Worm (Caenorhabditis elegans) whole organism, L4 larva: ENCODE data around the gene fbxc-25.
"Not testable (repeated sequence)": the region's sequence is repeated elsewhere in the genome, so short reads cannot be mapped to it uniquely, and the experiment has no call there.

Source experiments
- D1046.2 ChIP-seq: fragments of 200-800 bp; sonication (Bioruptor generic); IDR thresholded peaks from 2 replicates; pipeline ENCODE4 v1.3.6; 2022; ENCODE audit warnings: missing genetic modification characterization, missing compliant biosample characterization
- F49E8.2 ChIP-seq: sonication (generic microtip); optimal IDR thresholded peaks from 2 replicates; lab custom pipeline; 2016; ENCODE audit warnings: missing compliant biosample characterization, mild to moderate bottlenecking, missing genetic modification characterization, borderline replicate concordance
- Y5F2A.4 ChIP-seq: fragments of 200-800 bp; sonication (Bioruptor generic); optimal IDR thresholded peaks from 2 replicates; lab custom pipeline; 2018; ENCODE audit warnings: mild to moderate bottlenecking, missing genetic modification characterization, missing compliant biosample characterization
- gei-8 ChIP-seq: fragments of 200-800 bp; sonication (Bioruptor generic); optimal IDR thresholded peaks from 2 replicates; lab custom pipeline; 2018; ENCODE audit warnings: mild to moderate bottlenecking, missing genetic modification characterization, missing compliant biosample characterization
- mxl-3 ChIP-seq: fragments of 200-800 bp; sonication (Bioruptor generic); optimal IDR thresholded peaks from 2 replicates; lab custom pipeline; 2018; ENCODE audit warnings: mild to moderate bottlenecking, missing genetic modification characterization, missing compliant biosample characterization
- nhr-11 ChIP-seq: fragments of 150-350 bp; optimal IDR thresholded peaks from 2 replicates; lab custom pipeline; 2014; ENCODE audit warnings: missing biosample characterization, missing genetic modification characterization
- nhr-28 ChIP-seq: fragments of 150-350 bp; optimal IDR thresholded peaks from 2 replicates; lab custom pipeline; 2014; ENCODE audit warnings: missing biosample characterization, missing genetic modification characterization
- pha-4 ChIP-seq, 2 experiments: fragments of 150-350 bp in 1 of 2; fragments of 200-800 bp in 1 of 2; sonication (Bioruptor generic) in 1 of 2; IDR thresholded peaks in 1 of 2; optimal IDR thresholded peaks in 1 of 2; 2 replicates each; pipeline versions ENCODE4 v1.3.6 to Lab custom; 2014 to 2022; ENCODE audit warnings: missing genetic modification characterization in 2 of 2, missing genetic modification reagents in 2 of 2, missing biosample characterization in 1 of 2, missing compliant biosample characterization in 1 of 2
- set-16 ChIP-seq: fragments of 200-800 bp; sonication (Bioruptor generic); IDR thresholded peaks from 2 replicates; pipeline ENCODE4 v1.3.6; 2022; ENCODE audit warnings: missing genetic modification reagents, missing genetic modification characterization, missing compliant biosample characterization
- snpc-4 ChIP-seq: fragments of 150-350 bp; optimal IDR thresholded peaks from 2 replicates; lab custom pipeline; 2014; ENCODE audit warnings: missing biosample characterization, missing genetic modification characterization
- ztf-11 ChIP-seq: fragments of 150-350 bp; optimal IDR thresholded peaks from 2 replicates; lab custom pipeline; 2014; ENCODE audit warnings: missing biosample characterization, missing genetic modification characterization

The fbxc-25 gene

DNA sequence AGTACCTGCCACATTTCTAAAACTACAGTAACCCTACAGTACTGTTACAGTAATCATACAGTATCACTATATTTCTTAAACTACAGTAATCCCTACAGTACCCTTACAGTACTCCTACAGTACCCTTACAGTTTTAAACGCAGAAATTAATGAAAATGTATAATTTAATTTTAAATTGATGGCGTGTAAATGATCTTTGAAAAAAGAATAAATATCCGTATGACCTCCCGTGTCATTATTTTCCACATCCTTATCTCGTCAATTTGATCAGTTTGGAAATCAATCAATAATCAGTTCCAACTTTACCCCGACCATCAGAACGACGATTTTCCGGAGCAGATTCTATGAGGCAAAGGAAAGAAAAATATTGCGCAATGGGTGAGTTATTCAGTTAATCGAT is 41.2 kb downstream of the fbxc-25 start, which contains the start of gene K09F6.3:
Gene K09F6.3 (plus strand): TSS at position 301 of the 400 bp plus-strand sequence.
- not testable (repeated sequence) for TF ChIP-seq pha-4 (GFP tag; IDR thresholded peaks at IDR 0.05; lab: Robert Waterston, UW); pha-4 (tag; optimal IDR thresholded peaks at IDR 0.05; lab: Kevin White, UChicago); ztf-11 (tag; lab: Kevin White, UChicago); nhr-28 (tag; lab: Kevin White, UChicago)

DNA sequence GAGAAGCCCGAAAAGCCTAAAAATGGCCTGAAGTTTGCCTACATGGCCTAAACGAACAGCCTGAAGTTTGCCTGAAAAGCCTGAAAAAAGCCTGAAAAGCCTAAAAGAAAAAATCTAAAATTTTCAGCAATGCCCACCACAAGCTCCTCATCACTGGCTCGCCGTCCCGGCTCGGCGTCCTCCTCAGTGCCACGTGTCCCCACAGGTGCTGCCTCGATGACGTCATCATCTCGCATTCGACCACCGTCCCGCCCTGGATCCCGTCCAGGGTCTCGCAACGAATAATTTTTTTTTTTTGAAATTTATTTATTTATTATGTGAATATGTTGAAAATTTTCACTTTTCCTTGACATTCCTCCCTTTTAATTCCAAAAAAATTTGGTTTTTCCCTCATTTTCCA is 42.4 kb downstream of the fbxc-25 start:
- TF ChIP-seq D1046.2 (GFP tag; lab: Robert Waterston, UW), result 0 out of 2 replicates have a peak, but pooled peaks have one; percentile 27
- no peak for TF ChIP-seq F49E8.2 (tag; lab: Kevin White, UChicago)
- no peak for TF ChIP-seq nhr-11 (tag; lab: Kevin White, UChicago)
- peak; percentile 67 for TF ChIP-seq set-16 (GFP tag; lab: Robert Waterston, UW)

DNA sequence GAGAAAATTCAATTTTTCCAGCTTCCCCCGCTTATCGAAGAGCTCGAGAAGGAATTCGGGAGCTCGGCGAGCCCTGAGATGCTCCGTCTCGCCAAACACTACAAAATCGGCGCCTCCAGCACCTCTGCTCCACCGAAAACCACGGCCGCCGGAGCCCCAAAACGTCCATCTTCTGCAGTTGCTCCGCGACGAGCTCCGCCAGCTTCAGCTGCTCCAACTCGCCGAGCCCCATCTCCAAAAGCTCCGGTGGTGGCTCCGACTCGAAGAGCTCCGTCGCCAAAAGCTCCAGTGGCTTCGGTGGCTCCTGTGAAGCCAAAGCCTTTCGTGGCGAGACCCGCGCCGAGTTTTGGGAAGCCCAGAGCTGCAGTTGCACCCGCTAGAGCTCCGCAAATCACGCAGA is 44.4 kb downstream of the fbxc-25 start:
- TF ChIP-seq snpc-4 (no peak), set-16 (GFP tag; lab: Robert Waterston, UW) (peak; percentile 96), Y5F2A.4 (no peak), gei-8 (no peak), mxl-3 (GFP tag; lab: Kevin White, UChicago) (no peak)
